Fruit fly (Drosophila melanogaster) whole organism, embryonic: Measurements from ENCODE around the gene ghi.

Experiments
- Antp ChIP-seq: fragments of 200-800 bp; sonication (Bioruptor generic); optimal IDR thresholded peaks from 3 replicates; lab custom pipeline; 2016; ENCODE audit warnings: missing biosample characterization, missing genetic modification characterization
- Asciz ChIP-seq: fragments of 200-800 bp; sonication (Bioruptor generic); optimal IDR thresholded peaks from 2 replicates; lab custom pipeline; 2017; ENCODE audit warnings: missing biosample characterization, mild to moderate bottlenecking, missing genetic modification characterization, missing genetic modification reagents
- Awh ChIP-seq: fragments of 200-800 bp; sonication (Bioruptor generic); IDR thresholded peaks from 2 replicates; pipeline ENCODE4, ENCODE4 v1.3.6; 2022; ENCODE audit warnings: missing biosample characterization, missing genetic modification characterization
- CG10147 ChIP-seq: fragments of 200-800 bp; sonication (Bioruptor generic); optimal IDR thresholded peaks from 2 replicates; lab custom pipeline; 2019; ENCODE audit warnings: missing biosample characterization, mild to moderate bottlenecking, missing genetic modification characterization, moderate library complexity
- CG13296 ChIP-seq: fragments of 200-800 bp; sonication (Bioruptor generic); optimal IDR thresholded peaks from 3 replicates; lab custom pipeline; 2018; ENCODE audit warnings: missing biosample characterization, mild to moderate bottlenecking, missing genetic modification characterization
- CG13894 ChIP-seq: fragments of 200-800 bp; sonication (Bioruptor generic); optimal IDR thresholded peaks from 3 replicates; lab custom pipeline; 2018; ENCODE audit warnings: missing biosample characterization, mild to moderate bottlenecking, missing genetic modification characterization, moderate library complexity
- CG14965 ChIP-seq: fragments of 200-800 bp; sonication (Bioruptor generic); optimal IDR thresholded peaks from 2 replicates; lab custom pipeline; 2016; ENCODE audit warnings: missing biosample characterization, missing genetic modification characterization, borderline replicate concordance
- CG15011 ChIP-seq: fragments of 200-800 bp; sonication (Bioruptor generic); optimal IDR thresholded peaks from 3 replicates; lab custom pipeline; 2018; ENCODE audit warnings: missing biosample characterization, mild to moderate bottlenecking, missing genetic modification characterization
- CG17359 ChIP-seq: fragments of 200-800 bp; sonication (Bioruptor generic); optimal IDR thresholded peaks from 3 replicates; lab custom pipeline; 2018; ENCODE audit warnings: missing biosample characterization, mild to moderate bottlenecking, missing genetic modification characterization, moderate library complexity
- CG18262 ChIP-seq: fragments of 200-800 bp; optimal IDR thresholded peaks from 3 replicates; lab custom pipeline; 2019; ENCODE audit warnings: missing biosample characterization, mild to moderate bottlenecking, missing genetic modification characterization, moderate library complexity
- CG2875 ChIP-seq: fragments of 200-800 bp; sonication (Bioruptor generic); optimal IDR thresholded peaks from 2 replicates; lab custom pipeline; 2017; ENCODE audit warnings: missing biosample characterization, mild to moderate bottlenecking, missing genetic modification characterization, missing genetic modification reagents
- CG3065 ChIP-seq: fragments of 200-800 bp; sonication (Bioruptor generic); optimal IDR thresholded peaks from 2 replicates; lab custom pipeline; 2016; ENCODE audit warnings: missing biosample characterization, missing genetic modification characterization
- CG32532 ChIP-seq: fragments of 200-800 bp; sonication (Bioruptor generic); IDR thresholded peaks from 2 replicates; pipeline ENCODE4 v1.3.6; 2022; ENCODE audit warnings: missing biosample characterization, missing genetic modification characterization
- CG32772 ChIP-seq: fragments of 200-800 bp; sonication (Bioruptor generic); IDR thresholded peaks from 2 replicates; pipeline ENCODE4 v1.3.6; 2022; ENCODE audit warnings: missing biosample characterization, missing genetic modification characterization
- CG33557 ChIP-seq: fragments of 200-800 bp; sonication (Bioruptor generic); optimal IDR thresholded peaks from 2 replicates; lab custom pipeline; 2019; ENCODE audit warnings: missing biosample characterization, mild to moderate bottlenecking, missing genetic modification characterization, moderate library complexity
- CG3407 ChIP-seq: fragments of 200-800 bp; sonication (Bioruptor generic); optimal IDR thresholded peaks from 2 replicates; lab custom pipeline; 2018; ENCODE audit warnings: missing biosample characterization, mild to moderate bottlenecking, missing genetic modification characterization
- CG42726 ChIP-seq: fragments of 200-800 bp; sonication (Bioruptor generic); IDR thresholded peaks from 2 replicates; pipeline ENCODE4 v1.3.6; 2022; ENCODE audit warnings: missing biosample characterization, missing genetic modification characterization; ENCODE audit not compliant: partially characterized antibody
- CG6813 ChIP-seq: fragments of 200-800 bp; sonication (Bioruptor generic); optimal IDR thresholded peaks from 2 replicates; lab custom pipeline; 2017; ENCODE audit warnings: missing biosample characterization, missing genetic modification characterization, mild to moderate bottlenecking, moderate library complexity, missing genetic modification reagents
- CG7839 ChIP-seq: fragments of 200-800 bp; sonication (Bioruptor generic); optimal IDR thresholded peaks from 3 replicates; lab custom pipeline; 2018; ENCODE audit warnings: missing biosample characterization, mild to moderate bottlenecking, missing genetic modification characterization, moderate library complexity
- CG8359 ChIP-seq: fragments of 200-800 bp; sonication (Bioruptor generic); optimal IDR thresholded peaks from 2 replicates; lab custom pipeline; 2017; ENCODE audit warnings: missing biosample characterization, mild to moderate bottlenecking, missing genetic modification characterization, borderline replicate concordance
- CG8924 ChIP-seq: fragments of 200-800 bp; optimal IDR thresholded peaks from 3 replicates; lab custom pipeline; 2019; ENCODE audit warnings: missing biosample characterization, mild to moderate bottlenecking, missing genetic modification characterization, moderate library complexity
- D19A ChIP-seq: fragments of 200-800 bp; optimal IDR thresholded peaks from 3 replicates; lab custom pipeline; 2019; ENCODE audit warnings: missing biosample characterization, mild to moderate bottlenecking, missing genetic modification characterization, moderate library complexity
- HmgZ ChIP-seq: fragments of 200-800 bp; sonication (Bioruptor generic); optimal IDR thresholded peaks from 2 replicates; lab custom pipeline; 2018; ENCODE audit warnings: missing biosample characterization, mild to moderate bottlenecking, missing genetic modification characterization
- Hr39 ChIP-seq: fragments of >200 bp; optimal IDR thresholded peaks from 2 replicates; lab custom pipeline; 2017
- MESR4 ChIP-seq: fragments of 200-800 bp; sonication (Bioruptor generic); optimal IDR thresholded peaks from 2 replicates; lab custom pipeline; 2018; ENCODE audit warnings: missing biosample characterization, mild to moderate bottlenecking, missing genetic modification characterization, moderate library complexity
- Max ChIP-seq: fragments of 200-800 bp; sonication (Bioruptor generic); optimal IDR thresholded peaks from 2 replicates; lab custom pipeline; 2016; ENCODE audit warnings: missing biosample characterization, mild to moderate bottlenecking, missing genetic modification characterization
- Nf-YC ChIP-seq: fragments of 200-800 bp; optimal IDR thresholded peaks from 3 replicates; lab custom pipeline; 2019; ENCODE audit warnings: missing biosample characterization, mild to moderate bottlenecking, missing genetic modification characterization, moderate library complexity
- Sox102F ChIP-seq: fragments of 200-800 bp; sonication (Bioruptor generic); optimal IDR thresholded peaks from 2 replicates; lab custom pipeline; 2018; ENCODE audit warnings: missing biosample characterization, mild to moderate bottlenecking, missing genetic modification characterization, moderate library complexity
- Sry-δ ChIP-seq: fragments of 200-800 bp; sonication (Bioruptor generic); optimal IDR thresholded peaks from 2 replicates; lab custom pipeline; 2016; ENCODE audit warnings: missing biosample characterization, missing genetic modification characterization
- Xbp1 ChIP-seq: fragments of 200-800 bp; sonication (Bioruptor generic); optimal IDR thresholded peaks from 3 replicates; lab custom pipeline; 2016; ENCODE audit warnings: missing biosample characterization, mild to moderate bottlenecking, missing genetic modification characterization
- ato ChIP-seq: fragments of 200-800 bp; sonication (Bioruptor generic); IDR thresholded peaks from 2 replicates; pipeline ENCODE4 v1.3.6; 2022; ENCODE audit warnings: missing biosample characterization, missing genetic modification characterization; ENCODE audit not compliant: partially characterized antibody
- bab2 ChIP-seq: fragments of 200-800 bp; sonication (Bioruptor generic); optimal IDR thresholded peaks from 2 replicates; lab custom pipeline; 2016; ENCODE audit warnings: missing biosample characterization, missing genetic modification characterization
- bcd ChIP-seq: fragments of 200-800 bp; sonication (Bioruptor generic); optimal IDR thresholded peaks from 2 replicates; lab custom pipeline; 2017; ENCODE audit warnings: missing biosample characterization, mild to moderate bottlenecking, missing genetic modification characterization
- bowl ChIP-seq: fragments of 200-800 bp; sonication (Bioruptor generic); IDR thresholded peaks from 2 replicates; pipeline ENCODE4 v1.3.6; 2022; ENCODE audit warnings: missing biosample characterization, missing genetic modification characterization
- crol ChIP-seq: fragments of 200-800 bp; sonication (Bioruptor generic); IDR thresholded peaks from 2 replicates; pipeline ENCODE4 v1.3.6; 2022; ENCODE audit warnings: missing biosample characterization, missing genetic modification characterization
- cwo ChIP-seq: fragments of 200-800 bp; sonication (Bioruptor generic); optimal IDR thresholded peaks from 3 replicates; lab custom pipeline; 2017; ENCODE audit warnings: missing biosample characterization, missing genetic modification characterization, mild to moderate bottlenecking, moderate library complexity, missing genetic modification reagents
- disco-r ChIP-seq: fragments of 200-800 bp; sonication (Bioruptor generic); optimal IDR thresholded peaks from 2 replicates; lab custom pipeline; 2016; ENCODE audit warnings: missing biosample characterization, missing genetic modification characterization
- eyg ChIP-seq: fragments of 200-800 bp; sonication (Bioruptor generic); optimal IDR thresholded peaks from 3 replicates; lab custom pipeline; 2016; ENCODE audit warnings: missing biosample characterization, missing genetic modification characterization
- fru ChIP-seq: fragments of >200 bp; optimal IDR thresholded peaks from 2 replicates; lab custom pipeline; 2017
- gce ChIP-seq: fragments of 200-800 bp; sonication (Bioruptor generic); IDR thresholded peaks from 3 replicates; pipeline ENCODE4 v1.3.6; 2022; ENCODE audit warnings: missing biosample characterization, missing genetic modification characterization
- gcm2 ChIP-seq: fragments of 200-800 bp; sonication (Bioruptor generic); optimal IDR thresholded peaks from 2 replicates; lab custom pipeline; 2016; ENCODE audit warnings: missing biosample characterization, missing genetic modification characterization
- nom ChIP-seq: fragments of 200-800 bp; sonication (Bioruptor generic); optimal IDR thresholded peaks from 2 replicates; lab custom pipeline; 2017; ENCODE audit warnings: missing biosample characterization, missing genetic modification characterization, mild to moderate bottlenecking, moderate library complexity, missing genetic modification reagents
- phol ChIP-seq: fragments of 200-800 bp; sonication (Bioruptor generic); optimal IDR thresholded peaks from 3 replicates; lab custom pipeline; 2018; ENCODE audit warnings: missing biosample characterization, mild to moderate bottlenecking, missing genetic modification characterization, moderate library complexity
- psq ChIP-seq: fragments of 200-800 bp; sonication (Bioruptor generic); optimal IDR thresholded peaks from 2 replicates; lab custom pipeline; 2017; ENCODE audit warnings: missing biosample characterization, missing genetic modification characterization
- pum ChIP-seq: fragments of 200-800 bp; sonication (Bioruptor generic); optimal IDR thresholded peaks from 2 replicates; lab custom pipeline; 2016; ENCODE audit warnings: missing biosample characterization, missing genetic modification characterization
- sim ChIP-seq: fragments of 200-800 bp; sonication (Bioruptor generic); IDR thresholded peaks from 2 replicates; pipeline ENCODE4 v1.3.6; 2022; ENCODE audit warnings: missing biosample characterization, missing genetic modification characterization
- tio ChIP-seq: fragments of 200-800 bp; sonication (Bioruptor generic); optimal IDR thresholded peaks from 2 replicates; lab custom pipeline; 2017; ENCODE audit warnings: missing biosample characterization, missing genetic modification characterization, inconsistent platforms
- tx ChIP-seq: fragments of 200-800 bp; sonication (Bioruptor generic); optimal IDR thresholded peaks from 2 replicates; lab custom pipeline; 2016; ENCODE audit warnings: missing biosample characterization, missing genetic modification characterization
- unc-4 ChIP-seq: fragments of 200-800 bp; sonication (Bioruptor generic); IDR thresholded peaks from 2 replicates; pipeline ENCODE4 v1.3.6; 2022; ENCODE audit warnings: missing biosample characterization, missing genetic modification characterization; ENCODE audit not compliant: partially characterized antibody
- vnd ChIP-seq: fragments of 200-800 bp; sonication (Bioruptor generic); IDR thresholded peaks from 3 replicates; pipeline ENCODE4 v1.3.6; 2022; ENCODE audit warnings: missing biosample characterization, missing genetic modification characterization; ENCODE audit not compliant: partially characterized antibody
- zfh2 ChIP-seq: fragments of 200-800 bp; sonication (Bioruptor generic); optimal IDR thresholded peaks from 2 replicates; lab custom pipeline; 2016; ENCODE audit warnings: missing biosample characterization, missing genetic modification characterization

The ghi gene

DNA sequence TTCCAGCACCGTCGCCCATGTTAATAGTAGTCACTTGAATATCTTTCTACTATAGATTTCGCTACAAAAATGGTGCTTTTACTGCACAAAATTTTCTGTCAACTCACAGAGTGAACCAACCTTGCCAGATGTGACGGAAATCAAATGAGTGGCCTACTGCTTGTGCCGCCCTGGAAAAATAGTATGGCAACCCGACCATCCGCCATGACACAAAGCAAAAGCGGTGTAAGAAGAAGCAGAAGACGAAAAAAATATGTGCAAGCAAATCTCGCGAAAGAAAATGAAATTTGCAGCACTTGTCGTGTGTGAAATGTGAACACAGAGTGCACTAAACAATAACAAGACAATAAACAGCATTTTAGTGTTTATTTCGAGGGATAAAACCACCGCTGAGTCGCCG lies 25.2 kb downstream of the ghi start, which contains the start of the genes Uch-L5 and Jarid2 (continued):
- TF ChIP-seq vnd (GFP tag; lab: Robert Waterston, UW): no peak
- TF ChIP-seq tx (GFP tag; lab: Kevin White, UChicago): peak; percentile 8
- peak; percentile 72 for TF ChIP-seq zfh2 (GFP tag; lab: Kevin White, UChicago)
- peak; percentile 2 for TF ChIP-seq CG2875
- TF ChIP-seq CG42726: peak; percentile 67
- no peak for TF ChIP-seq CG8359 (GFP tag; lab: Kevin White, UChicago)
- no peak for TF ChIP-seq Sox102F (GFP tag; lab: Kevin White, UChicago)
- TF ChIP-seq Awh (GFP tag; lab: Robert Waterston, UW): no peak
- TF ChIP-seq CG8924 (tag; lab: Kevin White, UChicago): peak; percentile 58
- no peak for TF ChIP-seq gcm2 (GFP tag; lab: Kevin White, UChicago)
- peak; percentile 62 for TF ChIP-seq disco-r (GFP tag; lab: Kevin White, UChicago)
- TF ChIP-seq CG10147 (GFP tag; lab: Kevin White, UChicago): no peak
- TF ChIP-seq CG33557 (GFP tag; lab: Kevin White, UChicago): peak; percentile 7
- peak; percentile 11 for TF ChIP-seq CG17359
- peak; percentile 41 for TF ChIP-seq CG13296
- peak; percentile 46 for TF ChIP-seq Nf-YC (tag; lab: Kevin White, UChicago)
- TF ChIP-seq cwo (GFP tag; lab: Kevin White, UChicago): no peak
- TF ChIP-seq phol (tag; lab: Kevin White, UChicago): peak; percentile 100
- TF ChIP-seq CG18262 (tag; lab: Kevin White, UChicago): no peak
- peak; percentile 62 for TF ChIP-seq Sry-δ (GFP tag; lab: Kevin White, UChicago)
- no peak for TF ChIP-seq CG7839 (tag; lab: Kevin White, UChicago)
- TF ChIP-seq MESR4 (GFP tag; lab: Kevin White, UChicago): peak; percentile 96
- 0 out of 2 replicates have a peak, but pooled peaks have one; percentile 23 for TF ChIP-seq CG32532 (GFP tag; lab: Robert Waterston, UW)
- peak; percentile 22 for TF ChIP-seq CG3407 (GFP tag; lab: Kevin White, UChicago)
- no peak for TF ChIP-seq CG13894 (tag; lab: Kevin White, UChicago)
- TF ChIP-seq nom (GFP tag; lab: Kevin White, UChicago): peak; percentile 40
- no peak for TF ChIP-seq tio (GFP tag; lab: Kevin White, UChicago)
- peak; percentile 68 for TF ChIP-seq Xbp1 (GFP tag; lab: Kevin White, UChicago)
- TF ChIP-seq CG6813: no peak
- TF ChIP-seq HmgZ (tag; lab: Kevin White, UChicago): peak; percentile 63
- TF ChIP-seq Asciz: no peak
- 0 out of 2 replicates have a peak, but pooled peaks have one; percentile 32 for TF ChIP-seq ato (GFP tag; lab: Robert Waterston, UW)
- TF ChIP-seq CG32772 (GFP tag; lab: Robert Waterston, UW): peak; percentile 31; the same call in 1 of the 2 replicates
- no peak for TF ChIP-seq D19A (tag; lab: Kevin White, UChicago)
- peak; percentile 5 for TF ChIP-seq eyg (GFP tag; lab: Kevin White, UChicago)
- no peak for TF ChIP-seq CG3065 (GFP tag; lab: Kevin White, UChicago)
- TF ChIP-seq CG14965: no peak
- TF ChIP-seq Max (GFP tag; lab: Kevin White, UChicago): peak; percentile 52
- peak; percentile 53 for TF ChIP-seq psq (GFP tag; lab: Kevin White, UChicago)
- no peak for TF ChIP-seq crol
- TF ChIP-seq bcd: peak; percentile 52
- 0 out of 2 replicates have a peak, but pooled peaks have one; percentile 17 for TF ChIP-seq unc-4 (GFP tag; lab: Robert Waterston, UW)
- TF ChIP-seq gce (GFP tag; lab: Robert Waterston, UW): no peak
- no peak for TF ChIP-seq fru (lab: Kevin White, UChicago)
- TF ChIP-seq bab2 (GFP tag; lab: Kevin White, UChicago): peak; percentile 15
- TF ChIP-seq Hr39 (lab: Kevin White, UChicago): no peak
- peak; percentile 42 for TF ChIP-seq pum (GFP tag; lab: Kevin White, UChicago)
- TF ChIP-seq sim (GFP tag; lab: Robert Waterston, UW): no peak
- TF ChIP-seq bowl (GFP tag; lab: Robert Waterston, UW): no peak
- peak; percentile 78 for TF ChIP-seq Antp (GFP tag; lab: Kevin White, UChicago)
- no peak for TF ChIP-seq CG15011 (GFP tag; lab: Kevin White, UChicago)
